Fruit fly (Drosophila melanogaster): ENCODE data around the gene CG31760.

dm6 chr2L:12194858-12195257 lies 52.3 kb downstream of the CG31760 start:
- no peak for TF ChIP-seq usp (GFP tag; optimal IDR thresholded peaks at IDR 0.05)
- no peak for TF ChIP-seq CG8478 (optimal IDR thresholded peaks at IDR 0.05)
- TF ChIP-seq Dll (optimal IDR thresholded peaks at IDR 0.05): no peak
- no peak for TF ChIP-seq psq (optimal IDR thresholded peaks at IDR 0.05)
- no peak for TF ChIP-seq pan (optimal IDR thresholded peaks at IDR 0.05)
- TF ChIP-seq EcR (GFP tag; optimal IDR thresholded peaks at IDR 0.05): no peak
